Fruit fly (Drosophila melanogaster) whole organism, wandering third instar larva: ENCODE data around the gene EMC4.

Experiments
- Abd-B ChIP-seq: fragments of >200 bp; optimal IDR thresholded peaks from 2 replicates; lab custom pipeline; 2017; ENCODE audit warnings: missing biosample characterization, missing genetic modification characterization
- CG32264 ChIP-seq: fragments of 200-800 bp; sonication (Bioruptor generic); optimal IDR thresholded peaks from 2 replicates; lab custom pipeline; 2016; ENCODE audit warnings: missing biosample characterization, missing genetic modification characterization
- CG9705 ChIP-seq: fragments of 200-800 bp; sonication (Bioruptor generic); optimal IDR thresholded peaks from 2 replicates; lab custom pipeline; 2018; ENCODE audit warnings: missing biosample characterization, mild to moderate bottlenecking, missing genetic modification characterization
- CrebA ChIP-seq: fragments of 200-800 bp; sonication (Bioruptor generic); optimal IDR thresholded peaks from 2 replicates; lab custom pipeline; 2016; ENCODE audit warnings: missing biosample characterization, mild to moderate bottlenecking, missing genetic modification characterization, borderline replicate concordance
- Dfd ChIP-seq: fragments of >200 bp; optimal IDR thresholded peaks from 2 replicates; lab custom pipeline; 2017; ENCODE audit warnings: missing biosample characterization, missing genetic modification characterization
- Dif ChIP-seq: fragments of 200-275, 200-300 bp; sonication (Bioruptor generic); optimal IDR thresholded peaks from 2 replicates; lab custom pipeline; 2018; ENCODE audit warnings: missing biosample characterization, missing genetic modification characterization; ENCODE audit not compliant: partially characterized antibody
- GATAd ChIP-seq: sonication (Bioruptor generic); optimal IDR thresholded peaks from 2 replicates; lab custom pipeline; 2016; ENCODE audit warnings: missing biosample characterization, missing genetic modification characterization
- HLH106 ChIP-seq: fragments of 200-800 bp; optimal IDR thresholded peaks from 3 replicates; lab custom pipeline; 2019; ENCODE audit warnings: missing biosample characterization, mild to moderate bottlenecking, missing genetic modification characterization, moderate library complexity
- Hnf4 ChIP-seq: fragments of 200-800 bp; sonication (Bioruptor generic); optimal IDR thresholded peaks from 2 replicates; lab custom pipeline; 2016; ENCODE audit warnings: missing biosample characterization, mild to moderate bottlenecking, missing genetic modification characterization
- Hr78 ChIP-seq: fragments of >200 bp; optimal IDR thresholded peaks from 2 replicates; lab custom pipeline; 2017; ENCODE audit warnings: missing biosample characterization, missing genetic modification characterization
- Hr83 ChIP-seq: fragments of 200-300 bp; sonication (Bioruptor generic); optimal IDR thresholded peaks from 2 replicates; lab custom pipeline; 2016; ENCODE audit warnings: missing biosample characterization, mild to moderate bottlenecking, missing genetic modification characterization, moderate library complexity; ENCODE audit not compliant: poor library complexity, severe bottlenecking
- Jra ChIP-seq: sonication (Bioruptor generic); optimal IDR thresholded peaks from 2 replicates; lab custom pipeline; 2016; ENCODE audit warnings: missing biosample characterization, missing genetic modification characterization
- Mio ChIP-seq: sonication (Bioruptor generic); optimal IDR thresholded peaks from 2 replicates; lab custom pipeline; 2016; ENCODE audit warnings: missing biosample characterization, missing genetic modification characterization
- Myc ChIP-seq: fragments of >200 bp; optimal IDR thresholded peaks from 2 replicates; lab custom pipeline; 2017
- N ChIP-seq: fragments of >200 bp; optimal IDR thresholded peaks from 2 replicates; lab custom pipeline; 2018; ENCODE audit warnings: missing biosample characterization, missing external identifiers, missing genetic modification characterization
- Rel ChIP-seq, 2 experiments: fragments of 200-800 bp; sonication (Bioruptor generic) in 1 of 2; optimal IDR thresholded peaks; 2 replicates in 1 of 2; 3 replicates in 1 of 2; lab custom pipeline; 2016 to 2019; ENCODE audit warnings: mild to moderate bottlenecking in 2 of 2, missing biosample characterization in 2 of 2, missing genetic modification characterization in 2 of 2, moderate library complexity in 1 of 2
- Sp1 ChIP-seq: fragments of 200-800 bp; sonication (Bioruptor generic); optimal IDR thresholded peaks from 3 replicates; lab custom pipeline; 2019; ENCODE audit warnings: missing biosample characterization, mild to moderate bottlenecking, missing genetic modification characterization, moderate library complexity
- Vsx2 ChIP-seq: fragments of 200-300, 225-300 bp; sonication (Bioruptor generic); optimal IDR thresholded peaks from 2 replicates; lab custom pipeline; 2018; ENCODE audit warnings: missing biosample characterization, missing genetic modification characterization; ENCODE audit not compliant: partially characterized antibody
- br ChIP-seq: fragments of 200-800 bp; sonication (Bioruptor generic); optimal IDR thresholded peaks from 2 replicates; lab custom pipeline; 2016; ENCODE audit warnings: missing biosample characterization, missing genetic modification characterization
- brk ChIP-seq: fragments of 200-800 bp; sonication (Bioruptor generic); optimal IDR thresholded peaks from 2 replicates; lab custom pipeline; 2016; ENCODE audit warnings: missing biosample characterization, mild to moderate bottlenecking, missing genetic modification characterization
- dl ChIP-seq, 2 experiments: fragments of 175-275, 200-275 bp in 1 of 2; fragments of 200-275 bp in 1 of 2; sonication (Bioruptor generic); optimal IDR thresholded peaks; lab custom pipeline; 2018; ENCODE audit warnings: mild to moderate bottlenecking in 2 of 2, missing biosample characterization in 2 of 2, missing genetic modification characterization in 2 of 2, moderate library complexity in 2 of 2; ENCODE audit not compliant: partially characterized antibody in 2 of 2, insufficient read depth in 1 of 2
- dmrt93B ChIP-seq: fragments of 200-800 bp; sonication (Bioruptor generic); optimal IDR thresholded peaks from 2 replicates; lab custom pipeline; 2018; ENCODE audit warnings: missing biosample characterization, mild to moderate bottlenecking, missing genetic modification characterization
- dsf ChIP-seq: sonication (Bioruptor generic); optimal IDR thresholded peaks from 2 replicates; lab custom pipeline; 2016; ENCODE audit warnings: missing biosample characterization, missing genetic modification characterization, borderline replicate concordance
- ey ChIP-seq: fragments of 200-800 bp; sonication (Bioruptor generic); optimal IDR thresholded peaks from 2 replicates; lab custom pipeline; 2016; ENCODE audit warnings: missing biosample characterization, missing genetic modification characterization
- foxo ChIP-seq, 2 experiments: fragments of 200-800 bp; sonication (Bioruptor generic); optimal IDR thresholded peaks; 2 replicates in 1 of 2; 3 replicates in 1 of 2; lab custom pipeline; 2016 to 2017; ENCODE audit warnings: missing biosample characterization in 2 of 2, missing genetic modification characterization in 2 of 2
- fru ChIP-seq: fragments of 200-800 bp; sonication (Bioruptor generic); optimal IDR thresholded peaks from 3 replicates; lab custom pipeline; 2016; ENCODE audit warnings: missing biosample characterization, mild to moderate bottlenecking, missing genetic modification characterization
- h ChIP-seq: fragments of 200-800 bp; sonication (Bioruptor generic); optimal IDR thresholded peaks from 3 replicates; lab custom pipeline; 2016; ENCODE audit warnings: missing biosample characterization, mild to moderate bottlenecking, missing genetic modification characterization
- jim ChIP-seq: fragments of 175-275, 200-325 bp; sonication (Bioruptor generic); optimal IDR thresholded peaks from 2 replicates; lab custom pipeline; 2016; ENCODE audit warnings: missing biosample characterization, mild to moderate bottlenecking, missing genetic modification characterization
- lola ChIP-seq: fragments of >200 bp; optimal IDR thresholded peaks from 2 replicates; lab custom pipeline; 2017; ENCODE audit warnings: missing biosample characterization, missing genetic modification characterization
- pan ChIP-seq: fragments of >200 bp; optimal IDR thresholded peaks from 2 replicates; lab custom pipeline; 2017
- psq ChIP-seq: fragments of 200-800 bp; sonication (Bioruptor generic); optimal IDR thresholded peaks from 3 replicates; lab custom pipeline; 2017; ENCODE audit warnings: missing biosample characterization, mild to moderate bottlenecking, missing genetic modification characterization, moderate library complexity
- rgr ChIP-seq: fragments of 200-800 bp; sonication (Bioruptor generic); optimal IDR thresholded peaks from 3 replicates; lab custom pipeline; 2016; ENCODE audit warnings: missing biosample characterization, mild to moderate bottlenecking, missing genetic modification characterization
- sage ChIP-seq: fragments of 200-800 bp; sonication (Bioruptor generic); optimal IDR thresholded peaks from 2 replicates; lab custom pipeline; 2016; ENCODE audit warnings: missing biosample characterization, mild to moderate bottlenecking, missing genetic modification characterization
- sv ChIP-seq: fragments of 200-800 bp; sonication (Bioruptor generic); optimal IDR thresholded peaks from 3 replicates; lab custom pipeline; 2016; ENCODE audit warnings: missing biosample characterization, missing genetic modification characterization
- tai ChIP-seq: sonication (Bioruptor generic); optimal IDR thresholded peaks from 2 replicates; lab custom pipeline; 2016; ENCODE audit warnings: missing biosample characterization, missing genetic modification characterization

EMC4 gene

dm6 chr3L:22860487-22860886 lies 7.6 kb downstream of the EMC4 start, which contains the start of gene CG13239:
CG13239 (plus strand) TSS chr3L:22860787.
- TF ChIP-seq Dfd (GFP tag; lab: Kevin White, UChicago) (no peak), foxo (GFP tag; optimal IDR thresholded peaks at IDR 0.05; lab: Kevin White, UChicago) (no peak), GATAd (GFP tag; lab: Kevin White, UChicago) (no peak), rgr (GFP tag; lab: Kevin White, UChicago) (no peak), dmrt93B (GFP tag; lab: Kevin White, UChicago) (no peak), brk (GFP tag; lab: Kevin White, UChicago) (no peak), dsf (GFP tag; lab: Kevin White, UChicago) (no peak), sage (GFP tag; lab: Kevin White, UChicago) (no peak), Hr83 (no peak)

dm6 chr3L:22856009-22856477 lies 12.0 kb downstream of the EMC4 start, which contains the start of gene CG32459:
CG32459 (minus strand) TSS chr3L:22856059.
- TF ChIP-seq HLH106: no peak
- TF ChIP-seq N: no peak
- no peak for TF ChIP-seq brk (GFP tag; lab: Kevin White, UChicago)
- no peak for TF ChIP-seq Hr83
- TF ChIP-seq Dif (GFP tag; lab: Kevin White, UChicago): no peak
- no peak for TF ChIP-seq CG9705 (GFP tag; lab: Kevin White, UChicago)
- no peak for TF ChIP-seq Mio (GFP tag; lab: Kevin White, UChicago)
- TF ChIP-seq tai (GFP tag; lab: Kevin White, UChicago): no peak
- no peak for TF ChIP-seq pan (lab: Kevin White, UChicago)
- no peak for TF ChIP-seq rgr (GFP tag; lab: Kevin White, UChicago)
- no peak for TF ChIP-seq CG32264 (GFP tag; lab: Kevin White, UChicago)
- TF ChIP-seq dmrt93B (GFP tag; lab: Kevin White, UChicago): no peak

- TF ChIP-seq Dfd (GFP tag; lab: Kevin White, UChicago): no peak
- TF ChIP-seq HLH106: no peak
- TF ChIP-seq br: no peak
- TF ChIP-seq dmrt93B (GFP tag; lab: Kevin White, UChicago): no peak
- TF ChIP-seq Mio (GFP tag; lab: Kevin White, UChicago): no peak
- no peak for TF ChIP-seq Myc
- no peak for TF ChIP-seq Hnf4 (GFP tag; lab: Kevin White, UChicago)
- TF ChIP-seq ey (GFP tag; lab: Kevin White, UChicago): no peak
- TF ChIP-seq Rel (GFP tag; optimal IDR thresholded peaks at IDR 0.05; lab: Kevin White, UChicago): no peak
- TF ChIP-seq Rel (tag; optimal IDR thresholded peaks at IDR 0.05; lab: Kevin White, UChicago): no peak
- no peak for TF ChIP-seq tai (GFP tag; lab: Kevin White, UChicago)
- no peak for TF ChIP-seq CG9705 (GFP tag; lab: Kevin White, UChicago)
- no peak for TF ChIP-seq fru (GFP tag; lab: Kevin White, UChicago)
- no peak for TF ChIP-seq Jra (GFP tag; lab: Kevin White, UChicago)
- no peak for TF ChIP-seq N
- TF ChIP-seq dsf (GFP tag; lab: Kevin White, UChicago): no peak
- TF ChIP-seq sage (GFP tag; lab: Kevin White, UChicago): no peak
- no peak for TF ChIP-seq Abd-B (GFP tag; lab: Kevin White, UChicago)
- no peak for TF ChIP-seq foxo (GFP tag; optimal IDR thresholded peaks at IDR 0.05; lab: Kevin White, UChicago)
- TF ChIP-seq pan (lab: Kevin White, UChicago): no peak
These were observed 14.6 kb downstream of the EMC4 start, which contains the start of gene CG32462 for dm6 chr3L:22853412-22853811. CG32462 (minus strand) TSS chr3L:22853512.

- TF ChIP-seq dl (GFP tag; optimal IDR thresholded peaks at IDR 0.05; lab: Kevin White, UChicago; ENCODE audit: insufficient read depth in 1 of 2, partially characterized antibody in 2 of 2) (peak; percentile 87 to 91), rgr (GFP tag; lab: Kevin White, UChicago) (peak; percentile 9), sv (GFP tag; lab: Kevin White, UChicago) (no peak), foxo (GFP tag; optimal IDR thresholded peaks at IDR 0.05; lab: Kevin White, UChicago) (peak in 1 of 2 experiments; percentile 62), CrebA (GFP tag; lab: Kevin White, UChicago) (peak; percentile 91), Rel (GFP tag; optimal IDR thresholded peaks at IDR 0.05; lab: Kevin White, UChicago) (peak; percentile 91), Rel (tag; optimal IDR thresholded peaks at IDR 0.05; lab: Kevin White, UChicago) (peak; percentile 95), sage (GFP tag; lab: Kevin White, UChicago) (peak; percentile 69), pan (lab: Kevin White, UChicago) (no peak), Sp1 (GFP tag; lab: Kevin White, UChicago) (peak; percentile 81), CG32264 (GFP tag; lab: Kevin White, UChicago) (no peak), jim (GFP tag; lab: Kevin White, UChicago) (no peak), h (GFP tag; lab: Kevin White, UChicago) (peak; percentile 14), ey (GFP tag; lab: Kevin White, UChicago) (peak; percentile 55), Vsx2 (GFP tag; lab: Kevin White, UChicago) (peak; percentile 12), Dif (GFP tag; lab: Kevin White, UChicago) (peak; percentile 95), psq (GFP tag; lab: Kevin White, UChicago) (peak; percentile 85), Abd-B (GFP tag; lab: Kevin White, UChicago) (no peak), HLH106 (peak; percentile 20), dsf (GFP tag; lab: Kevin White, UChicago) (no peak), Hr78 (GFP tag; lab: Kevin White, UChicago) (no peak), GATAd (GFP tag; lab: Kevin White, UChicago) (no peak), lola (GFP tag; lab: Kevin White, UChicago) (no peak), fru (GFP tag; lab: Kevin White, UChicago) (peak; percentile 75), CG9705 (GFP tag; lab: Kevin White, UChicago) (no peak)
These were observed 16.6 kb downstream of the EMC4 start for dm6 chr3L:22851172-22852128.
